Fruit fly (Drosophila melanogaster): ENCODE results near the gene CG17264.

DNA sequence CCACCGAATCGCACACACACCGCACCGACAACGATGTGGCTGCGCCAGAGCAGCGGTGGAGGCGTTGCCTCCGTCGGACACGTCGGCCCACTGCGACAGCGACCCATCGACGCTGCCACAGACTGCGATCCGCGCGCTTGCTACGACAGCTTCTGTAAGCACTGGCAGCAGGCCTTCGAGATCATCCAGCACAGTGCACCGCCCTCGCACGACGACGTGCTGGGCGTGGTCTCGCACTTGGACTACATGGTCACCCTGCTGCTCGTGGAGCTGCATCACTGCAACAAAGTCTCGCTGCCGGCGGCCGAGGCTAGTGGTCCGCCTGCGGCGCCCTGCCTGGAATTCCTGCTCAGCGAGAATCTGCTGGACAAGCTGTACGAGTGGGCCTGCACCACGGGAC is 24.6 kb upstream of the CG17264 start:
- no peak for TF ChIP-seq CG8301 (tag; optimal IDR thresholded peaks at IDR 0.05)
- no peak for TF ChIP-seq Snoo (tag; optimal IDR thresholded peaks at IDR 0.05)
- TF ChIP-seq D1 (tag; optimal IDR thresholded peaks at IDR 0.05): no peak
- TF ChIP-seq CG15710 (tag; optimal IDR thresholded peaks at IDR 0.05): no peak
- 0 out of 3 replicates have a peak, but pooled peaks have one; percentile 22 for TF ChIP-seq fd96Ca (GFP tag; IDR thresholded peaks at IDR 0.05)
- no peak for TF ChIP-seq CG12605 (GFP tag; IDR thresholded peaks at IDR 0.05)
- TF ChIP-seq CG13204 (GFP tag; optimal IDR thresholded peaks at IDR 0.05): no peak
